Worm (Caenorhabditis elegans) whole organism, midembryonic: ENCODE data around the gene srt-55.

Source experiments
- med-1 ChIP-seq: sonication (generic microtip); optimal IDR thresholded peaks from 2 replicates; lab custom pipeline; 2017; ENCODE audit warnings: missing genetic modification characterization, mild to moderate bottlenecking, missing compliant biosample characterization, antibody characterized with exemption, missing genetic modification reagents; ENCODE audit not compliant: insufficient read depth
- tab-1 ChIP-seq: fragments of 200-800 bp; sonication (Bioruptor generic); IDR thresholded peaks from 2 replicates; pipeline ENCODE4 v1.3.6; 2022; ENCODE audit warnings: missing genetic modification characterization, missing compliant biosample characterization

ce11 chrIII:10106390-10106789 is at the start of gene srt-55:
- TF ChIP-seq med-1 (GFP tag; lab: Kevin White, UChicago) = no peak
- TF ChIP-seq tab-1 (GFP tag; lab: Robert Waterston, UW) = no peak
